Worm (Caenorhabditis elegans) whole organism, L3 larva: ENCODE results near the gene acdh-10.

Source experiments
- R02D3.7 ChIP-seq: fragments of 150-350 bp; optimal IDR thresholded peaks from 2 replicates; lab custom pipeline; 2014; ENCODE audit warnings: missing biosample characterization, missing genetic modification characterization
- ama-1 ChIP-seq: fragments of 150-350 bp; optimal IDR thresholded peaks from 2 replicates; lab custom pipeline; 2018
- ceh-16 ChIP-seq: sonication (generic microtip); optimal IDR thresholded peaks from 2 replicates; lab custom pipeline; 2017; ENCODE audit warnings: missing biosample characterization, missing genetic modification characterization
- ceh-28 ChIP-seq: fragments of 150-350 bp; optimal IDR thresholded peaks from 2 replicates; lab custom pipeline; 2014; ENCODE audit warnings: missing biosample characterization, missing genetic modification reagents, missing genetic modification characterization
- ceh-82 ChIP-seq: fragments of 150-350 bp; optimal IDR thresholded peaks from 2 replicates; lab custom pipeline; 2014; ENCODE audit warnings: missing biosample characterization, missing genetic modification characterization
- daf-12 ChIP-seq: fragments of 150-350 bp; optimal IDR thresholded peaks from 2 replicates; lab custom pipeline; 2014; ENCODE audit warnings: missing biosample characterization, missing genetic modification reagents, missing genetic modification characterization
- egl-27 ChIP-seq: sonication (generic microtip); optimal IDR thresholded peaks from 4 replicates; lab custom pipeline; 2017; ENCODE audit warnings: missing biosample characterization, missing genetic modification reagents, missing genetic modification characterization
- egl-5 ChIP-seq: fragments of 150-350 bp; optimal IDR thresholded peaks from 2 replicates; lab custom pipeline; 2017; ENCODE audit warnings: missing biosample characterization, missing genetic modification reagents, missing genetic modification characterization, inconsistent platforms
- elt-1 ChIP-seq: fragments of 150-350 bp; optimal IDR thresholded peaks from 2 replicates; lab custom pipeline; 2014; ENCODE audit warnings: missing biosample characterization, missing genetic modification characterization
- elt-2 ChIP-seq: sonication (generic microtip); optimal IDR thresholded peaks from 2 replicates; lab custom pipeline; 2016; ENCODE audit warnings: missing genetic modification reagents, mild to moderate bottlenecking, missing genetic modification characterization, missing compliant biosample characterization
- elt-3 ChIP-seq, 3 experiments: fragments of 150-350 bp in 1 of 3; sonication (generic microtip) in 2 of 3; optimal IDR thresholded peaks; 2 replicates in 2 of 3; 4 replicates in 1 of 3; lab custom pipeline; 2014 to 2017; ENCODE audit warnings: missing biosample characterization in 3 of 3, missing genetic modification characterization in 3 of 3
- eor-1 ChIP-seq, 2 experiments: fragments of 150-350 bp; optimal IDR thresholded peaks; 2 replicates each; lab custom pipeline; 2014 to 2018; ENCODE audit warnings: missing biosample characterization in 2 of 2, missing genetic modification characterization in 2 of 2
- fkh-10 ChIP-seq: sonication (generic microtip); optimal IDR thresholded peaks from 2 replicates; lab custom pipeline; 2017; ENCODE audit warnings: missing biosample characterization, missing genetic modification reagents, missing genetic modification characterization
- fkh-2 ChIP-seq: fragments of 150-350 bp; optimal IDR thresholded peaks from 2 replicates; lab custom pipeline; 2014; ENCODE audit warnings: missing biosample characterization, missing genetic modification reagents, missing genetic modification characterization
- fos-1 ChIP-seq: fragments of 150-350 bp; optimal IDR thresholded peaks from 2 replicates; lab custom pipeline; 2014; ENCODE audit warnings: missing biosample characterization, missing genetic modification characterization
- hmg-11 ChIP-seq: sonication (generic microtip); optimal IDR thresholded peaks from 2 replicates; lab custom pipeline; 2016; ENCODE audit warnings: missing genetic modification characterization, missing compliant biosample characterization
- lin-15B ChIP-seq: fragments of 150-350 bp; optimal IDR thresholded peaks from 2 replicates; lab custom pipeline; 2014; ENCODE audit warnings: missing biosample characterization, missing genetic modification characterization
- lin-39 ChIP-seq: fragments of 150-350 bp; optimal IDR thresholded peaks from 2 replicates; lab custom pipeline; 2018; ENCODE audit warnings: missing biosample characterization, missing genetic modification reagents, missing genetic modification characterization
- lsy-12 ChIP-seq: sonication (generic microtip); optimal IDR thresholded peaks from 2 replicates; lab custom pipeline; 2016; ENCODE audit warnings: mild to moderate bottlenecking, missing genetic modification characterization, missing compliant biosample characterization
- mdl-1 ChIP-seq: fragments of 150-350 bp; optimal IDR thresholded peaks from 2 replicates; lab custom pipeline; 2014; ENCODE audit warnings: missing biosample characterization, missing genetic modification characterization
- mml-1 ChIP-seq: fragments of 150-350 bp; sonication (generic microtip); optimal IDR thresholded peaks from 3 replicates; lab custom pipeline; 2014; ENCODE audit warnings: missing biosample characterization, missing genetic modification characterization
- nfya-1 ChIP-seq: sonication (generic microtip); optimal IDR thresholded peaks from 2 replicates; lab custom pipeline; 2017; ENCODE audit warnings: missing genetic modification characterization, mild to moderate bottlenecking, missing compliant biosample characterization, antibody characterized with exemption, moderate library complexity; ENCODE audit not compliant: insufficient read depth
- nhr-12 ChIP-seq: fragments of 150-350 bp; optimal IDR thresholded peaks from 2 replicates; lab custom pipeline; 2014; ENCODE audit warnings: missing biosample characterization, missing genetic modification characterization
- nhr-23 ChIP-seq: fragments of 150-350 bp; optimal IDR thresholded peaks from 2 replicates; lab custom pipeline; 2014; ENCODE audit warnings: missing biosample characterization, missing genetic modification reagents, missing genetic modification characterization
- nhr-237 ChIP-seq: fragments of 150-350 bp; optimal IDR thresholded peaks from 2 replicates; lab custom pipeline; 2014; ENCODE audit warnings: missing biosample characterization, missing genetic modification characterization
- nhr-25 ChIP-seq: sonication (generic microtip); optimal IDR thresholded peaks from 2 replicates; lab custom pipeline; 2017; ENCODE audit warnings: missing biosample characterization, missing genetic modification characterization
- nhr-43 ChIP-seq: sonication (generic microtip); optimal IDR thresholded peaks from 2 replicates; lab custom pipeline; 2016; ENCODE audit warnings: mild to moderate bottlenecking, missing genetic modification characterization, missing compliant biosample characterization; ENCODE audit not compliant: poor library complexity, severe bottlenecking
- nhr-67 ChIP-seq: fragments of 150-350 bp; optimal IDR thresholded peaks from 2 replicates; lab custom pipeline; 2014; ENCODE audit warnings: missing biosample characterization, missing genetic modification characterization
- nhr-77 ChIP-seq: fragments of 150-350 bp; optimal IDR thresholded peaks from 2 replicates; lab custom pipeline; 2014; ENCODE audit warnings: missing biosample characterization, missing genetic modification characterization
- pha-4 ChIP-seq: fragments of 150-350 bp; optimal IDR thresholded peaks from 2 replicates; lab custom pipeline; 2014; ENCODE audit warnings: missing biosample characterization, missing genetic modification reagents, missing genetic modification characterization
- pqm-1 ChIP-seq: fragments of 150-350 bp; optimal IDR thresholded peaks from 2 replicates; lab custom pipeline; 2017; ENCODE audit warnings: missing biosample characterization, missing genetic modification characterization, inconsistent platforms
- sea-2 ChIP-seq: fragments of 150-350 bp; sonication (generic microtip); optimal IDR thresholded peaks from 4 replicates; lab custom pipeline; 2014; ENCODE audit warnings: missing biosample characterization, missing genetic modification reagents, missing genetic modification characterization
- skn-1 ChIP-seq: fragments of 150-350 bp; optimal IDR thresholded peaks from 2 replicates; lab custom pipeline; 2014; ENCODE audit warnings: missing biosample characterization, missing genetic modification characterization
- snpc-4 ChIP-seq: fragments of 150-350 bp; optimal IDR thresholded peaks from 2 replicates; lab custom pipeline; 2014; ENCODE audit warnings: missing biosample characterization, missing genetic modification characterization
- tbx-2 ChIP-seq: sonication (generic microtip); optimal IDR thresholded peaks from 2 replicates; lab custom pipeline; 2016; ENCODE audit warnings: mild to moderate bottlenecking, missing genetic modification characterization, missing compliant biosample characterization
- unc-39 ChIP-seq: sonication (generic microtip); optimal IDR thresholded peaks from 4 replicates; lab custom pipeline; 2017; ENCODE audit warnings: missing biosample characterization, missing genetic modification characterization
- unc-62 ChIP-seq: fragments of 150-350 bp; sonication (generic microtip); optimal IDR thresholded peaks from 4 replicates; lab custom pipeline; 2014; ENCODE audit warnings: missing biosample characterization, missing genetic modification reagents, missing genetic modification characterization
- ztf-11 ChIP-seq: fragments of 150-350 bp; optimal IDR thresholded peaks from 2 replicates; lab custom pipeline; 2014; ENCODE audit warnings: missing biosample characterization, missing genetic modification characterization
- ztf-4 ChIP-seq: fragments of 150-350 bp; optimal IDR thresholded peaks from 2 replicates; lab custom pipeline; 2014; ENCODE audit warnings: missing biosample characterization, missing genetic modification characterization

The acdh-10 gene

ce11 chrX:17205853-17206252 lies 8.8 kb downstream of the acdh-10 start:
- no peak for TF ChIP-seq nfya-1
- no peak for TF ChIP-seq fos-1
- peak; percentile 58 for TF ChIP-seq elt-2 (tag; lab: Kevin White, UChicago)
- peak; percentile 58 for TF ChIP-seq pqm-1
- no peak for TF ChIP-seq lsy-12 (tag; lab: Kevin White, UChicago)
- no peak for TF ChIP-seq nhr-67 (tag; lab: Kevin White, UChicago)
- TF ChIP-seq ztf-4 (tag; lab: Kevin White, UChicago) = no peak
- peak; percentile 43 for TF ChIP-seq pha-4 (tag; lab: Kevin White, UChicago)
- TF ChIP-seq lin-39 (tag; lab: Kevin White, UChicago) = no peak
- TF ChIP-seq mdl-1 (tag; lab: Kevin White, UChicago) = no peak
- no peak for TF ChIP-seq egl-27
- TF ChIP-seq elt-3 (tag; optimal IDR thresholded peaks at IDR 0.05; lab: Kevin White, UChicago) = no peak
- TF ChIP-seq nhr-77 (tag; lab: Kevin White, UChicago) = no peak
- TF ChIP-seq lin-15B (tag; lab: Kevin White, UChicago) = no peak
- no peak for TF ChIP-seq nhr-12
- TF ChIP-seq nhr-237 = no peak
- TF ChIP-seq elt-1 (tag; lab: Kevin White, UChicago) = no peak

ce11 chrX:17203399-17203798 lies 11.3 kb downstream of the acdh-10 start:
- TF ChIP-seq lsy-12 (tag; lab: Kevin White, UChicago) = no peak
- no peak for TF ChIP-seq tbx-2 (tag; lab: Kevin White, UChicago)
- no peak for TF ChIP-seq elt-3 (tag; optimal IDR thresholded peaks at IDR 0.05; lab: Kevin White, UChicago)
- no peak for TF ChIP-seq elt-2 (tag; lab: Kevin White, UChicago)
- TF ChIP-seq unc-62 (GFP tag; lab: Kevin White, UChicago) = no peak
- TF ChIP-seq ceh-28 (tag; lab: Kevin White, UChicago) = no peak
- TF ChIP-seq eor-1 (tag; optimal IDR thresholded peaks at IDR 0.05; lab: Kevin White, UChicago) = no peak
- TF ChIP-seq fkh-10 (GFP tag; lab: Kevin White, UChicago) = no peak
- TF ChIP-seq nhr-25 (tag; lab: Kevin White, UChicago) = no peak
- TF ChIP-seq R02D3.7 (tag; lab: Kevin White, UChicago) = no peak
- TF ChIP-seq sea-2 (GFP tag; lab: Kevin White, UChicago) = no peak
- no peak for TF ChIP-seq daf-12 (tag; lab: Kevin White, UChicago)
- TF ChIP-seq mml-1 = no peak
- TF ChIP-seq unc-39 (tag; lab: Kevin White, UChicago) = no peak
- no peak for TF ChIP-seq pha-4 (tag; lab: Kevin White, UChicago)
- TF ChIP-seq nhr-43 (tag; lab: Kevin White, UChicago) = no peak

- TF ChIP-seq hmg-11 (tag; lab: Kevin White, UChicago) (no peak), pha-4 (tag; lab: Kevin White, UChicago) (peak; percentile 8), ama-1 (lab: Kevin White, UChicago) (no peak), nhr-43 (tag; lab: Kevin White, UChicago) (no peak), lin-15B (tag; lab: Kevin White, UChicago) (no peak), tbx-2 (tag; lab: Kevin White, UChicago) (no peak), nfya-1 (no peak), ceh-82 (tag; lab: Kevin White, UChicago) (no peak), nhr-77 (tag; lab: Kevin White, UChicago) (no peak), elt-2 (tag; lab: Kevin White, UChicago) (peak; percentile 77)
Observed at ce11 chrX:17197824-17198223, 16.9 kb downstream of the acdh-10 start.

ce11 chrX:17195080-17195479 lies 19.6 kb downstream of the acdh-10 start, which contains the start of gene B0302.5:
Gene B0302.5, minus strand, starts transcription at chrX:17195137.
- TF ChIP-seq nhr-43 (tag; lab: Kevin White, UChicago) (no peak), nhr-67 (tag; lab: Kevin White, UChicago) (no peak), ztf-11 (tag; lab: Kevin White, UChicago) (no peak), nfya-1 (no peak), ceh-28 (tag; lab: Kevin White, UChicago) (no peak), ceh-16 (tag; lab: Kevin White, UChicago) (no peak), ztf-4 (tag; lab: Kevin White, UChicago) (no peak), skn-1 (peak; percentile 70), egl-5 (tag; lab: Kevin White, UChicago) (no peak), lsy-12 (tag; lab: Kevin White, UChicago) (no peak), fkh-2 (no peak), nhr-23 (tag; lab: Kevin White, UChicago) (no peak), snpc-4 (no peak), lin-39 (tag; lab: Kevin White, UChicago) (no peak), unc-39 (tag; lab: Kevin White, UChicago) (no peak), pqm-1 (peak; percentile 22), pha-4 (tag; lab: Kevin White, UChicago) (peak; percentile 32), daf-12 (tag; lab: Kevin White, UChicago) (no peak), lin-15B (tag; lab: Kevin White, UChicago) (no peak), elt-2 (tag; lab: Kevin White, UChicago) (peak; percentile 66), fkh-10 (GFP tag; lab: Kevin White, UChicago) (no peak)
